Worm (Caenorhabditis elegans) whole organism, L3 larva: ENCODE measurements around the gene srx-112.

Experiments used
- egl-5 ChIP-seq: fragments of 150-350 bp; optimal IDR thresholded peaks from 2 replicates; lab custom pipeline; 2017; ENCODE audit warnings: missing biosample characterization, missing genetic modification reagents, missing genetic modification characterization, inconsistent platforms
- fos-1 ChIP-seq: fragments of 150-350 bp; optimal IDR thresholded peaks from 2 replicates; lab custom pipeline; 2014; ENCODE audit warnings: missing biosample characterization, missing genetic modification characterization
- nhr-43 ChIP-seq: sonication (generic microtip); optimal IDR thresholded peaks from 2 replicates; lab custom pipeline; 2016; ENCODE audit warnings: mild to moderate bottlenecking, missing genetic modification characterization, missing compliant biosample characterization; ENCODE audit not compliant: poor library complexity, severe bottlenecking
- ztf-11 ChIP-seq: fragments of 150-350 bp; optimal IDR thresholded peaks from 2 replicates; lab custom pipeline; 2014; ENCODE audit warnings: missing biosample characterization, missing genetic modification characterization
- ztf-4 ChIP-seq: fragments of 150-350 bp; optimal IDR thresholded peaks from 2 replicates; lab custom pipeline; 2014; ENCODE audit warnings: missing biosample characterization, missing genetic modification characterization

- TF ChIP-seq ztf-11 (tag; lab: Kevin White, UChicago) (no peak), fos-1 (no peak), ztf-4 (tag; lab: Kevin White, UChicago) (no peak), nhr-43 (no peak), egl-5 (tag; lab: Kevin White, UChicago) (no peak)
These were observed 15.7 kb downstream of the srx-112 start, which contains the start of gene fbxb-90 for ce11 chrII:3748719-3749118.
